Fruit fly (Drosophila melanogaster): Measurements from ENCODE around the gene CG12541.

- no peak for TF ChIP-seq CG6792 (GFP tag; optimal IDR thresholded peaks at IDR 0.05)
- TF ChIP-seq Sox102F (GFP tag; optimal IDR thresholded peaks at IDR 0.05), result no peak
- TF ChIP-seq CG10631 (GFP tag; optimal IDR thresholded peaks at IDR 0.05), result no peak
- TF ChIP-seq CG6163 (GFP tag; IDR thresholded peaks at IDR 0.05), result no peak
- TF ChIP-seq eg (GFP tag; IDR thresholded peaks at IDR 0.05), result no peak
- TF ChIP-seq CG9139 (GFP tag; optimal IDR thresholded peaks at IDR 0.05), result no peak
- TF ChIP-seq Gug (GFP tag; IDR thresholded peaks at IDR 0.05), result no peak
Measured at dm6 chrX:7040205-7040866, 25.5 kb downstream of the CG12541 start, which contains the start of gene CG14427.
